Fruit fly (Drosophila melanogaster) whole organism, embryonic: ENCODE results near the gene CG3598.

Experiments used
- Aef1 ChIP-seq: fragments of 200-800 bp; sonication (Bioruptor generic); IDR thresholded peaks from 3 replicates; pipeline ENCODE4 v1.3.6; 2022; ENCODE audit warnings: missing biosample characterization, missing genetic modification characterization
- Atf-2 ChIP-seq: fragments of 200-800 bp; sonication (Bioruptor generic); optimal IDR thresholded peaks from 2 replicates; lab custom pipeline; 2016; ENCODE audit warnings: missing biosample characterization, missing genetic modification characterization
- CG15514 ChIP-seq: fragments of 200-800 bp; sonication (Bioruptor generic); optimal IDR thresholded peaks from 3 replicates; lab custom pipeline; 2017; ENCODE audit warnings: missing biosample characterization, missing genetic modification characterization, mild to moderate bottlenecking, moderate library complexity, missing genetic modification reagents
- CG15696 ChIP-seq: fragments of 200-800 bp; sonication (Bioruptor generic); optimal IDR thresholded peaks from 2 replicates; lab custom pipeline; 2019; ENCODE audit warnings: missing biosample characterization, mild to moderate bottlenecking, missing genetic modification characterization, moderate library complexity
- CG16863 ChIP-seq: fragments of 200-800 bp; sonication (Bioruptor generic); optimal IDR thresholded peaks from 3 replicates; lab custom pipeline; 2016; ENCODE audit warnings: missing biosample characterization, missing genetic modification characterization
- CG17829 ChIP-seq: fragments of 200-800 bp; optimal IDR thresholded peaks from 2 replicates; lab custom pipeline; 2019; ENCODE audit warnings: missing biosample characterization, mild to moderate bottlenecking, missing genetic modification characterization, moderate library complexity
- CG18619 ChIP-seq: fragments of 200-800 bp; sonication (Bioruptor generic); optimal IDR thresholded peaks from 3 replicates; lab custom pipeline; 2017; ENCODE audit warnings: missing biosample characterization, mild to moderate bottlenecking, missing genetic modification characterization
- CG31224 ChIP-seq: fragments of 200-800 bp; sonication (Bioruptor generic); IDR thresholded peaks from 2 replicates; pipeline ENCODE4 v1.3.6; 2022; ENCODE audit warnings: missing biosample characterization, missing genetic modification characterization
- CG32767 ChIP-seq: fragments of 200-800 bp; sonication (Bioruptor generic); IDR thresholded peaks from 2 replicates; pipeline ENCODE4 v1.3.6; 2022; ENCODE audit warnings: missing biosample characterization, missing genetic modification characterization
- CG8290 ChIP-seq, 3 experiments: fragments of 200-800 bp; sonication (Bioruptor generic); optimal IDR thresholded peaks; 2 replicates each; lab custom pipeline; 2016 to 2019; ENCODE audit warnings: missing biosample characterization in 3 of 3, missing genetic modification characterization in 3 of 3, mild to moderate bottlenecking in 2 of 3, moderate library complexity in 1 of 3
- CG8359 ChIP-seq: fragments of 200-800 bp; sonication (Bioruptor generic); optimal IDR thresholded peaks from 2 replicates; lab custom pipeline; 2017; ENCODE audit warnings: missing biosample characterization, mild to moderate bottlenecking, missing genetic modification characterization, borderline replicate concordance
- CG8388 ChIP-seq: fragments of 200-800 bp; sonication (Bioruptor generic); optimal IDR thresholded peaks from 2 replicates; lab custom pipeline; 2019; ENCODE audit warnings: missing biosample characterization, mild to moderate bottlenecking, missing genetic modification characterization, moderate library complexity
- CG8478 ChIP-seq: fragments of >200 bp; optimal IDR thresholded peaks from 2 replicates; lab custom pipeline; 2018
- Camta ChIP-seq: fragments of 200-800 bp; sonication (Bioruptor generic); optimal IDR thresholded peaks from 2 replicates; lab custom pipeline; 2016; ENCODE audit warnings: missing biosample characterization, missing genetic modification characterization
- ERR ChIP-seq: fragments of 200-800 bp; sonication (Bioruptor generic); optimal IDR thresholded peaks from 2 replicates; lab custom pipeline; 2016; ENCODE audit warnings: missing biosample characterization, missing genetic modification characterization
- Fer3 ChIP-seq: fragments of 200-800 bp; sonication (Bioruptor generic); optimal IDR thresholded peaks from 2 replicates; lab custom pipeline; 2018; ENCODE audit warnings: missing biosample characterization, mild to moderate bottlenecking, missing genetic modification characterization, moderate library complexity
- HLH4C ChIP-seq: fragments of 200-800 bp; sonication (Bioruptor generic); IDR thresholded peaks from 3 replicates; pipeline ENCODE4 v1.3.6; 2022; ENCODE audit warnings: missing biosample characterization, missing genetic modification characterization; ENCODE audit not compliant: partially characterized antibody
- Hey ChIP-seq: fragments of 200-800 bp; sonication (Bioruptor generic); optimal IDR thresholded peaks from 3 replicates; lab custom pipeline; 2018; ENCODE audit warnings: missing biosample characterization, mild to moderate bottlenecking, missing genetic modification characterization
- Hr51 ChIP-seq, 2 experiments: fragments of 200-800 bp; sonication (Bioruptor generic); optimal IDR thresholded peaks; 2 replicates in 1 of 2; 3 replicates in 1 of 2; lab custom pipeline; 2016 to 2018; ENCODE audit warnings: missing biosample characterization in 2 of 2, missing genetic modification characterization in 2 of 2, mild to moderate bottlenecking in 1 of 2, moderate library complexity in 1 of 2
- MBD-R2 ChIP-seq: fragments of 200-800 bp; sonication (Bioruptor generic); IDR thresholded peaks from 2 replicates; pipeline ENCODE4 v1.3.6; 2022; ENCODE audit warnings: missing biosample characterization, missing genetic modification characterization
- Meics ChIP-seq: fragments of 200-800 bp; sonication (Bioruptor generic); optimal IDR thresholded peaks from 2 replicates; lab custom pipeline; 2017; ENCODE audit warnings: missing biosample characterization, mild to moderate bottlenecking, missing genetic modification characterization
- NC2β ChIP-seq: fragments of 200-800 bp; sonication (Bioruptor generic); optimal IDR thresholded peaks from 2 replicates; lab custom pipeline; 2016; ENCODE audit warnings: missing biosample characterization, missing genetic modification characterization
- Neu2 ChIP-seq: fragments of 200-800 bp; sonication (Bioruptor generic); optimal IDR thresholded peaks from 3 replicates; lab custom pipeline; 2016; ENCODE audit warnings: missing biosample characterization, missing genetic modification characterization, borderline replicate concordance
- Nf-YA ChIP-seq: fragments of 200-800 bp; sonication (Bioruptor generic); IDR thresholded peaks from 2 replicates; pipeline ENCODE4 v1.3.6; 2022; ENCODE audit warnings: missing biosample characterization, missing genetic modification characterization
- Optix ChIP-seq: fragments of 200-800 bp; sonication (Bioruptor generic); IDR thresholded peaks from 3 replicates; pipeline ENCODE4 v1.3.6; 2022; ENCODE audit warnings: missing biosample characterization, missing genetic modification characterization
- Six4 ChIP-seq: fragments of 200-800 bp; sonication (Bioruptor generic); optimal IDR thresholded peaks from 2 replicates; lab custom pipeline; 2016; ENCODE audit warnings: missing biosample characterization, missing genetic modification characterization
- Stat92E ChIP-seq, 3 experiments: fragments of >200 bp in 2 of 3; fragments of 200-800 bp in 1 of 3; sonication (Bioruptor generic) in 1 of 3; optimal IDR thresholded peaks; 2 replicates each; lab custom pipeline; 2017 to 2019; ENCODE audit warnings: missing biosample characterization in 3 of 3, missing genetic modification characterization in 3 of 3, mild to moderate bottlenecking in 1 of 3, moderate library complexity in 1 of 3
- Trl ChIP-seq, 3 experiments: fragments of >200 bp in 2 of 3; fragments of 200-800 bp in 1 of 3; sonication (Bioruptor generic) in 1 of 3; optimal IDR thresholded peaks; 2 replicates in 1 of 3; 3 replicates in 2 of 3; lab custom pipeline; 2016 to 2017; ENCODE audit warnings: missing biosample characterization in 1 of 3, missing genetic modification characterization in 1 of 3
- Usf ChIP-seq: fragments of 200-800 bp; sonication (Bioruptor generic); optimal IDR thresholded peaks from 2 replicates; lab custom pipeline; 2017; ENCODE audit warnings: missing genotype, missing biosample characterization, missing genetic modification characterization
- amos ChIP-seq: fragments of 200-800 bp; sonication (Bioruptor generic); IDR thresholded peaks from 2 replicates; pipeline ENCODE4 v1.3.6; 2022; ENCODE audit warnings: missing biosample characterization, missing genetic modification characterization; ENCODE audit not compliant: partially characterized antibody
- ash1 ChIP-seq: fragments of 200-800 bp; sonication (Bioruptor generic); optimal IDR thresholded peaks from 2 replicates; lab custom pipeline; 2018; ENCODE audit warnings: missing biosample characterization, mild to moderate bottlenecking, missing genetic modification characterization
- bab2 ChIP-seq: fragments of 200-800 bp; sonication (Bioruptor generic); optimal IDR thresholded peaks from 2 replicates; lab custom pipeline; 2016; ENCODE audit warnings: missing biosample characterization, missing genetic modification characterization
- caup ChIP-seq: fragments of 200-800 bp; sonication (Bioruptor generic); optimal IDR thresholded peaks from 3 replicates; lab custom pipeline; 2017; ENCODE audit warnings: missing biosample characterization, mild to moderate bottlenecking, missing genetic modification characterization, moderate library complexity; ENCODE audit not compliant: severe bottlenecking
- ci ChIP-seq: fragments of 200-800 bp; sonication (Bioruptor generic); IDR thresholded peaks from 3 replicates; pipeline ENCODE4 v1.3.6; 2022; ENCODE audit warnings: missing biosample characterization, missing genetic modification characterization
- dan ChIP-seq: fragments of 200-800 bp; sonication (Bioruptor generic); IDR thresholded peaks from 2 replicates; pipeline ENCODE4 v1.3.6; 2022; ENCODE audit warnings: missing biosample characterization, missing genetic modification characterization
- dmrt11E ChIP-seq: fragments of 200-800 bp; sonication (Bioruptor generic); optimal IDR thresholded peaks from 3 replicates; lab custom pipeline; 2018; ENCODE audit warnings: missing biosample characterization, mild to moderate bottlenecking, missing genetic modification characterization, moderate library complexity
- esg ChIP-seq: fragments of 200-800 bp; sonication (Bioruptor generic); conservative IDR thresholded peaks from 2 replicates; pipeline ENCODE4 v1.3.6; 2022; ENCODE audit warnings: missing biosample characterization, missing genetic modification characterization
- fd102C ChIP-seq: fragments of 200-800 bp; sonication (Bioruptor generic); optimal IDR thresholded peaks from 2 replicates; lab custom pipeline; 2018; ENCODE audit warnings: missing biosample characterization, mild to moderate bottlenecking, missing genetic modification characterization, moderate library complexity
- hb ChIP-seq: fragments of 200-800 bp; sonication (Bioruptor generic); IDR thresholded peaks from 3 replicates; pipeline ENCODE4 v1.3.6; 2022; ENCODE audit warnings: missing biosample characterization, missing genetic modification characterization; ENCODE audit not compliant: partially characterized antibody
- nerfin-1 ChIP-seq: fragments of 200-800 bp; sonication (Bioruptor generic); optimal IDR thresholded peaks from 3 replicates; lab custom pipeline; 2019; ENCODE audit warnings: missing biosample characterization, mild to moderate bottlenecking, missing genetic modification characterization, moderate library complexity
- org-1 ChIP-seq: fragments of 200-800 bp; sonication (Bioruptor generic); optimal IDR thresholded peaks from 2 replicates; lab custom pipeline; 2017; ENCODE audit warnings: missing biosample characterization, missing genetic modification characterization
- repo ChIP-seq: fragments of 200-800 bp; sonication (Bioruptor generic); optimal IDR thresholded peaks from 2 replicates; lab custom pipeline; 2016; ENCODE audit warnings: missing biosample characterization, missing genetic modification characterization
- ro ChIP-seq: fragments of 200-800 bp; sonication (Bioruptor generic); IDR thresholded peaks from 2 replicates; pipeline ENCODE4 v1.3.6; 2022; ENCODE audit warnings: missing biosample characterization, missing genetic modification characterization
- slou ChIP-seq: fragments of 200-800 bp; sonication (Bioruptor generic); optimal IDR thresholded peaks from 3 replicates; lab custom pipeline; 2016; ENCODE audit warnings: missing biosample characterization, missing genetic modification characterization
- slp2 ChIP-seq: fragments of 200-800 bp; sonication (Bioruptor generic); optimal IDR thresholded peaks from 2 replicates; lab custom pipeline; 2016; ENCODE audit warnings: missing biosample characterization, missing genetic modification characterization
- stwl ChIP-seq: fragments of 200-800 bp; sonication (Bioruptor generic); optimal IDR thresholded peaks from 3 replicates; lab custom pipeline; 2018; ENCODE audit warnings: missing biosample characterization, mild to moderate bottlenecking, missing genetic modification characterization, moderate library complexity
- tna ChIP-seq: fragments of 200-800 bp; sonication (Bioruptor generic); IDR thresholded peaks from 2 replicates; pipeline ENCODE4 v1.3.6; 2022; ENCODE audit warnings: missing biosample characterization, missing genetic modification characterization; ENCODE audit not compliant: partially characterized antibody

CG3598 gene

dm6 chrX:2984902-2985772 is 48.3 kb downstream of the CG3598 start (continued):
- TF ChIP-seq CG8359 (GFP tag; lab: Kevin White, UChicago), result peak; percentile 49
- TF ChIP-seq MBD-R2, result no peak
- no peak for TF ChIP-seq Optix (GFP tag; lab: Robert Waterston, UW)
- TF ChIP-seq CG16863 (GFP tag; lab: Kevin White, UChicago), result peak; percentile 25
- TF ChIP-seq stwl, result peak; percentile 48
- TF ChIP-seq amos (GFP tag; lab: Robert Waterston, UW), result no peak
- TF ChIP-seq tna (GFP tag; lab: Robert Waterston, UW), result no peak
- TF ChIP-seq repo, result no peak
- peak; percentile 3 for TF ChIP-seq CG18619
- TF ChIP-seq Aef1, result no peak
- no peak for TF ChIP-seq Trl (optimal IDR thresholded peaks at IDR 0.05; lab: Kevin White, UChicago)
- peak; percentile 61 for TF ChIP-seq Trl (GFP tag; optimal IDR thresholded peaks at IDR 0.05; lab: Kevin White, UChicago)
- TF ChIP-seq ro (GFP tag; lab: Robert Waterston, UW), result no peak
- TF ChIP-seq ash1, result no peak
- TF ChIP-seq HLH4C (GFP tag; lab: Robert Waterston, UW), result no peak
- no peak for TF ChIP-seq ERR
- TF ChIP-seq NC2β, result peak; percentile 33
- no peak for TF ChIP-seq CG15514 (GFP tag; lab: Kevin White, UChicago)
- peak; percentile 2 for TF ChIP-seq Six4 (GFP tag; lab: Kevin White, UChicago)
- TF ChIP-seq caup, result no peak
- no peak for TF ChIP-seq esg (GFP tag; lab: Robert Waterston, UW)
- TF ChIP-seq Meics (GFP tag; lab: Kevin White, UChicago), result no peak
- TF ChIP-seq Hr51 (GFP tag; optimal IDR thresholded peaks at IDR 0.05; lab: Kevin White, UChicago), result peak in 1 of 2 experiments; percentile 33
- TF ChIP-seq hb, result no peak
- TF ChIP-seq CG8290 (GFP tag; optimal IDR thresholded peaks at IDR 0.05; lab: Kevin White, UChicago), result peak; percentile 21
- no peak for TF ChIP-seq CG8290 (tag; optimal IDR thresholded peaks at IDR 0.05; lab: Kevin White, UChicago)
- TF ChIP-seq dmrt11E (tag; lab: Kevin White, UChicago), result peak; percentile 92
- TF ChIP-seq dan (GFP tag; lab: Robert Waterston, UW), result no peak
- TF ChIP-seq nerfin-1 (tag; lab: Kevin White, UChicago), result peak; percentile 12
- TF ChIP-seq CG8478 (lab: Kevin White, UChicago), result no peak
- no peak for TF ChIP-seq org-1
- TF ChIP-seq CG17829, result peak; percentile 84
- TF ChIP-seq slp2 (GFP tag; lab: Kevin White, UChicago), result no peak
- TF ChIP-seq bab2, result peak; percentile 30
- TF ChIP-seq fd102C (GFP tag; lab: Kevin White, UChicago), result peak; percentile 98
- TF ChIP-seq slou, result no peak
- peak; percentile 7; the same call in 1 of the 3 replicates for TF ChIP-seq ci
- no peak for TF ChIP-seq Hey
- TF ChIP-seq Atf-2 (GFP tag; lab: Kevin White, UChicago), result peak; percentile 25
- TF ChIP-seq Nf-YA, result no peak
- TF ChIP-seq CG8388 (GFP tag; lab: Kevin White, UChicago), result peak; percentile 43
- TF ChIP-seq Stat92E (GFP tag; optimal IDR thresholded peaks at IDR 0.05; lab: Kevin White, UChicago), result peak in 1 of 3 experiments; percentile 49
- peak; percentile 37 for TF ChIP-seq Camta (GFP tag; lab: Kevin White, UChicago)
- no peak for TF ChIP-seq Fer3 (tag; lab: Kevin White, UChicago)
- no peak for TF ChIP-seq CG31224 (GFP tag; lab: Robert Waterston, UW)
- TF ChIP-seq Usf, result peak; percentile 56
- TF ChIP-seq CG32767 (GFP tag; lab: Robert Waterston, UW), result no peak
- peak; percentile 97 for TF ChIP-seq CG15696
- TF ChIP-seq Neu2, result peak; percentile 77
